Fruit fly (Drosophila melanogaster) whole organism, wandering third instar larva: ENCODE data around the gene Dnaaf5.

Experiments used
- Abd-B ChIP-seq: fragments of >200 bp; optimal IDR thresholded peaks from 2 replicates; lab custom pipeline; 2017; ENCODE audit warnings: missing biosample characterization, missing genetic modification characterization
- Dfd ChIP-seq: fragments of >200 bp; optimal IDR thresholded peaks from 2 replicates; lab custom pipeline; 2017; ENCODE audit warnings: missing biosample characterization, missing genetic modification characterization
- Hnf4 ChIP-seq: fragments of 200-800 bp; sonication (Bioruptor generic); optimal IDR thresholded peaks from 2 replicates; lab custom pipeline; 2016; ENCODE audit warnings: missing biosample characterization, mild to moderate bottlenecking, missing genetic modification characterization
- OdsH ChIP-seq: fragments of 200-800 bp; sonication (Bioruptor generic); optimal IDR thresholded peaks from 2 replicates; lab custom pipeline; 2016; ENCODE audit warnings: missing biosample characterization, mild to moderate bottlenecking, missing genetic modification characterization
- Rel ChIP-seq, 2 experiments: fragments of 200-800 bp; sonication (Bioruptor generic) in 1 of 2; optimal IDR thresholded peaks; 2 replicates in 1 of 2; 3 replicates in 1 of 2; lab custom pipeline; 2016 to 2019; ENCODE audit warnings: mild to moderate bottlenecking in 2 of 2, missing biosample characterization in 2 of 2, missing genetic modification characterization in 2 of 2, moderate library complexity in 1 of 2
- dmrt93B ChIP-seq: fragments of 200-800 bp; sonication (Bioruptor generic); optimal IDR thresholded peaks from 2 replicates; lab custom pipeline; 2018; ENCODE audit warnings: missing biosample characterization, mild to moderate bottlenecking, missing genetic modification characterization
- ey ChIP-seq: fragments of 200-800 bp; sonication (Bioruptor generic); optimal IDR thresholded peaks from 2 replicates; lab custom pipeline; 2016; ENCODE audit warnings: missing biosample characterization, missing genetic modification characterization
- foxo ChIP-seq, 2 experiments: fragments of 200-800 bp; sonication (Bioruptor generic); optimal IDR thresholded peaks; 2 replicates in 1 of 2; 3 replicates in 1 of 2; lab custom pipeline; 2016 to 2017; ENCODE audit warnings: missing biosample characterization in 2 of 2, missing genetic modification characterization in 2 of 2
- pan ChIP-seq: fragments of >200 bp; optimal IDR thresholded peaks from 2 replicates; lab custom pipeline; 2017
- psq ChIP-seq: fragments of 200-800 bp; sonication (Bioruptor generic); optimal IDR thresholded peaks from 3 replicates; lab custom pipeline; 2017; ENCODE audit warnings: missing biosample characterization, mild to moderate bottlenecking, missing genetic modification characterization, moderate library complexity

DNA sequence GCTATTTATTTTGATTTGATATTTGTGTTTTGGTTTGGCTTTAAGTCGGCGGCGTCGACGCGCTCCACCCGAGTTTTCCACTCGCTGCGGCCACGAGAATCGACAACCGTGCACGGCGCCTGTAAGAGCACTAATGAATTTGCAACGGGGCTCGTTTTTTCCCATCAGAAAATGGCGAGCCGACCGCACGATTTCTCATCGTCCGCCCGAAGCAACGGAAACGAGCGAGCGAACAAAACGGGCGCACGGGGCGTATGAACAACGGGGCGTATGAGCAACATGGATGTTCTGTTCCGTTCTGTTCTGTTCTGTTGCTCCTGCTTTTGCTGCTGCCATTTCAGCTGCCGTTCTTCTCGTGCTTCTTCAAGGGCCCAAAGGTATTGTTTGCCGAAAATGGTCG, 43.7 kb upstream of the Dnaaf5 start:
- TF ChIP-seq Dfd (GFP tag; lab: Kevin White, UChicago) (no peak), psq (GFP tag; lab: Kevin White, UChicago) (no peak), pan (lab: Kevin White, UChicago) (no peak), foxo (GFP tag; optimal IDR thresholded peaks at IDR 0.05; lab: Kevin White, UChicago) (no peak), Abd-B (GFP tag; lab: Kevin White, UChicago) (no peak), dmrt93B (GFP tag; lab: Kevin White, UChicago) (no peak), Hnf4 (GFP tag; lab: Kevin White, UChicago) (no peak), ey (GFP tag; lab: Kevin White, UChicago) (no peak), Rel (GFP tag; optimal IDR thresholded peaks at IDR 0.05; lab: Kevin White, UChicago) (no peak), Rel (tag; optimal IDR thresholded peaks at IDR 0.05; lab: Kevin White, UChicago) (no peak), OdsH (GFP tag; lab: Kevin White, UChicago) (no peak)
